Worm (Caenorhabditis elegans) whole organism, midembryonic: Measurements from ENCODE around the gene clec-38.

Experiments
- T22C8.4 ChIP-seq: fragments of 200-800 bp; sonication (Bioruptor generic); IDR thresholded peaks from 2 replicates; pipeline ENCODE4 v1.3.6; 2022; ENCODE audit warnings: missing genetic modification characterization, missing compliant biosample characterization
- cog-1 ChIP-seq: sonication (generic microtip); optimal IDR thresholded peaks from 2 replicates; lab custom pipeline; 2016; ENCODE audit warnings: missing genetic modification characterization, missing compliant biosample characterization
- flt-1 ChIP-seq: fragments of 200-800 bp; sonication (Bioruptor generic); IDR thresholded peaks from 2 replicates; pipeline ENCODE4 v1.3.6; 2022; ENCODE audit warnings: missing genetic modification characterization, missing compliant biosample characterization
- klf-2 ChIP-seq: fragments of 200-800 bp; sonication (Bioruptor generic); conservative IDR thresholded peaks from 2 replicates; pipeline ENCODE4 v1.3.6; 2022; ENCODE audit warnings: missing genetic modification reagents, missing genetic modification characterization, missing compliant biosample characterization
- med-1 ChIP-seq: sonication (generic microtip); optimal IDR thresholded peaks from 2 replicates; lab custom pipeline; 2017; ENCODE audit warnings: missing genetic modification characterization, mild to moderate bottlenecking, missing compliant biosample characterization, antibody characterized with exemption, missing genetic modification reagents; ENCODE audit not compliant: insufficient read depth
- ref-1 ChIP-seq: fragments of 200-800 bp; sonication (Bioruptor generic); conservative IDR thresholded peaks from 2 replicates; pipeline ENCODE4 v1.3.6; 2022; ENCODE audit warnings: missing genetic modification reagents, missing genetic modification characterization, missing compliant biosample characterization
- ztf-23 ChIP-seq: fragments of 200-800 bp; sonication (Bioruptor generic); IDR thresholded peaks from 2 replicates; pipeline ENCODE4 v1.3.6; 2022; ENCODE audit warnings: missing genetic modification reagents, missing genetic modification characterization, missing compliant biosample characterization
- ztf-29 ChIP-seq: fragments of 200-800 bp; sonication (Bioruptor generic); IDR thresholded peaks from 2 replicates; pipeline ENCODE4 v1.3.6; 2022; ENCODE audit warnings: missing genetic modification reagents, missing genetic modification characterization, missing compliant biosample characterization

DNA sequence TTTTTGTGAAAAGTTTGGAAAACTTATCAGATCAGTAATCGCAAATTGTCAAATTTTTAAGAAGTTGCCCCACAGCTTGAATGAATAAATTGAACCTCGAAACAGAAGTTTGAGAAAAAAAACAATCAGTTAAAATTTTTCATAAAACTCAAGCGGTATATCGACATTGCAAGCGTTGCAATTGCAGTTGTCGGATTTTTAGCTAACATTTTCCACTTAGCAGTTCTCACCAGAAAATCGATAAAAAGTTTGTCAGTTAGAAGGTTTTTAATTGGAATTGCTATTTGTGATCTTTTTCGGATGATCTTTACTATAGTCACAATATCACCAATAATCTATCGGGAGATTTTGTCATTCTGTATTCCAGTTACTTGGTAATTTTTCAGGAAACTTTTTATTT is 49.7 kb downstream of the clec-38 start, which contains the start of gene srw-43:
- TF ChIP-seq klf-2 (GFP tag; lab: Robert Waterston, UW) = no peak
- no peak for TF ChIP-seq cog-1
- no peak for TF ChIP-seq ref-1 (GFP tag; lab: Robert Waterston, UW)
- no peak for TF ChIP-seq ztf-23 (GFP tag; lab: Robert Waterston, UW)
- no peak for TF ChIP-seq ztf-29
- TF ChIP-seq med-1 (GFP tag; lab: Kevin White, UChicago) = no peak
- no peak for TF ChIP-seq flt-1 (GFP tag; lab: Robert Waterston, UW)
- TF ChIP-seq T22C8.4 = no peak
